Fruit fly (Drosophila melanogaster) whole organism, embryonic: Measurements from ENCODE around the gene CG34116.

ENCODE experiments used
- Adf1 ChIP-seq: fragments of 200-800 bp; sonication (Bioruptor generic); IDR thresholded peaks from 2 replicates; pipeline ENCODE4 v1.3.6; 2022; ENCODE audit warnings: missing biosample characterization, missing genetic modification characterization
- B-H1 ChIP-seq: fragments of 200-800 bp; sonication (Bioruptor generic); IDR thresholded peaks from 3 replicates; pipeline ENCODE4 v1.3.6; 2022; ENCODE audit warnings: missing biosample characterization, missing genetic modification characterization
- BEAF-32 ChIP-seq: fragments of 200-800 bp; sonication (Bioruptor generic); optimal IDR thresholded peaks from 3 replicates; lab custom pipeline; 2017; ENCODE audit warnings: missing biosample characterization, missing genetic modification characterization, mild to moderate bottlenecking, moderate library complexity, missing genetic modification reagents
- Bgb ChIP-seq: fragments of 200-800 bp; sonication (Bioruptor generic); IDR thresholded peaks from 2 replicates; pipeline ENCODE4 v1.3.6; 2022; ENCODE audit warnings: missing biosample characterization, missing genetic modification characterization; ENCODE audit not compliant: partially characterized antibody
- CG10267 ChIP-seq: fragments of 200-800 bp; sonication (Bioruptor generic); optimal IDR thresholded peaks from 2 replicates; lab custom pipeline; 2018; ENCODE audit warnings: missing biosample characterization, mild to moderate bottlenecking, missing genetic modification characterization, moderate library complexity
- CG11398 ChIP-seq: fragments of 200-800 bp; sonication (Bioruptor generic); optimal IDR thresholded peaks from 2 replicates; lab custom pipeline; 2016; ENCODE audit warnings: missing biosample characterization, missing genetic modification characterization
- CG12104 ChIP-seq: fragments of 200-800 bp; sonication (Bioruptor generic); optimal IDR thresholded peaks from 3 replicates; lab custom pipeline; 2016; ENCODE audit warnings: missing biosample characterization, missing genetic modification characterization
- CG1233 ChIP-seq: fragments of 200-800 bp; sonication (Bioruptor generic); optimal IDR thresholded peaks from 4 replicates; lab custom pipeline; 2018; ENCODE audit warnings: missing biosample characterization, mild to moderate bottlenecking, missing genetic modification characterization
- CG13424 ChIP-seq: fragments of 200-800 bp; sonication (Bioruptor generic); optimal IDR thresholded peaks from 2 replicates; lab custom pipeline; 2019; ENCODE audit warnings: missing biosample characterization, mild to moderate bottlenecking, missing genetic modification characterization, moderate library complexity
- CG14965 ChIP-seq: fragments of 200-800 bp; sonication (Bioruptor generic); optimal IDR thresholded peaks from 2 replicates; lab custom pipeline; 2016; ENCODE audit warnings: missing biosample characterization, missing genetic modification characterization, borderline replicate concordance
- CG1602 ChIP-seq: fragments of 200-800 bp; sonication (Bioruptor generic); optimal IDR thresholded peaks from 3 replicates; lab custom pipeline; 2016; ENCODE audit warnings: missing biosample characterization, missing genetic modification characterization
- CG16779 ChIP-seq: fragments of 200-800 bp; sonication (Bioruptor generic); IDR thresholded peaks from 2 replicates; pipeline ENCODE4 v1.3.6; 2022; ENCODE audit warnings: missing biosample characterization, missing genetic modification characterization
- CG17186 ChIP-seq: fragments of 200-800 bp; sonication (Bioruptor generic); optimal IDR thresholded peaks from 3 replicates; lab custom pipeline; 2017; ENCODE audit warnings: missing biosample characterization, missing genetic modification reagents, missing genetic modification characterization
- CG17912 ChIP-seq: fragments of 200-800 bp; sonication (Bioruptor generic); optimal IDR thresholded peaks from 2 replicates; lab custom pipeline; 2018; ENCODE audit warnings: missing biosample characterization, mild to moderate bottlenecking, missing genetic modification characterization
- CG30403 ChIP-seq: fragments of 200-800 bp; sonication (Bioruptor generic); optimal IDR thresholded peaks from 3 replicates; lab custom pipeline; 2016; ENCODE audit warnings: missing biosample characterization, missing genetic modification characterization
- CG33557 ChIP-seq: fragments of 200-800 bp; sonication (Bioruptor generic); optimal IDR thresholded peaks from 2 replicates; lab custom pipeline; 2019; ENCODE audit warnings: missing biosample characterization, mild to moderate bottlenecking, missing genetic modification characterization, moderate library complexity
- CG3995 ChIP-seq: fragments of 200-800 bp; sonication (Bioruptor generic); optimal IDR thresholded peaks from 3 replicates; lab custom pipeline; 2016; ENCODE audit warnings: missing biosample characterization, missing genetic modification characterization
- CG4820 ChIP-seq: fragments of 200-800 bp; sonication (Bioruptor generic); optimal IDR thresholded peaks from 3 replicates; lab custom pipeline; 2016; ENCODE audit warnings: missing biosample characterization, missing genetic modification characterization
- CG7271 ChIP-seq: fragments of 200-800 bp; sonication (Bioruptor generic); optimal IDR thresholded peaks from 2 replicates; lab custom pipeline; 2018; ENCODE audit warnings: missing biosample characterization, mild to moderate bottlenecking, missing genetic modification characterization, moderate library complexity
- CG7745 ChIP-seq: fragments of 200-800 bp; sonication (Bioruptor generic); optimal IDR thresholded peaks from 2 replicates; lab custom pipeline; 2018; ENCODE audit warnings: missing biosample characterization, mild to moderate bottlenecking, missing genetic modification characterization, moderate library complexity
- CG9609 ChIP-seq: fragments of 200-800 bp; sonication (Bioruptor generic); optimal IDR thresholded peaks from 3 replicates; lab custom pipeline; 2016; ENCODE audit warnings: missing biosample characterization, missing genetic modification characterization
- D19A ChIP-seq: fragments of 200-800 bp; optimal IDR thresholded peaks from 3 replicates; lab custom pipeline; 2019; ENCODE audit warnings: missing biosample characterization, mild to moderate bottlenecking, missing genetic modification characterization, moderate library complexity
- Dref ChIP-seq: fragments of 200-800 bp; sonication (Bioruptor generic); IDR thresholded peaks from 2 replicates; pipeline ENCODE4 v1.3.6; 2022; ENCODE audit warnings: missing biosample characterization, missing genetic modification characterization
- E2f1 ChIP-seq: fragments of 200-800 bp; sonication (Bioruptor generic); IDR thresholded peaks from 2 replicates; pipeline ENCODE4 v1.3.6; 2022; ENCODE audit warnings: missing biosample characterization, missing genetic modification characterization
- E2f2 ChIP-seq: fragments of 200-800 bp; sonication (Bioruptor generic); IDR thresholded peaks from 2 replicates; pipeline ENCODE4 v1.3.6; 2022; ENCODE audit warnings: missing biosample characterization, missing genetic modification characterization
- Gsc ChIP-seq: fragments of 200-800 bp; sonication (Bioruptor generic); IDR thresholded peaks from 2 replicates; pipeline ENCODE4 v1.3.6; 2022; ENCODE audit warnings: missing biosample characterization, missing genetic modification characterization
- Myb ChIP-seq: fragments of 200-800 bp; sonication (Bioruptor generic); optimal IDR thresholded peaks from 2 replicates; lab custom pipeline; 2016; ENCODE audit warnings: missing biosample characterization, missing genetic modification characterization
- Optix ChIP-seq: fragments of 200-800 bp; sonication (Bioruptor generic); IDR thresholded peaks from 3 replicates; pipeline ENCODE4 v1.3.6; 2022; ENCODE audit warnings: missing biosample characterization, missing genetic modification characterization
- Poxn ChIP-seq: fragments of 200-800 bp; sonication (Bioruptor generic); IDR thresholded peaks from 2 replicates; pipeline ENCODE4 v1.3.6; 2022; ENCODE audit warnings: missing biosample characterization, missing genetic modification characterization
- Side ChIP-seq: fragments of 200-800 bp; sonication (Bioruptor generic); optimal IDR thresholded peaks from 2 replicates; lab custom pipeline; 2016; ENCODE audit warnings: missing biosample characterization, missing genetic modification characterization
- Sin3A ChIP-seq: fragments of >200 bp; optimal IDR thresholded peaks from 2 replicates; lab custom pipeline; 2018
- Vsx1 ChIP-seq: fragments of 200-800 bp; sonication (Bioruptor generic); optimal IDR thresholded peaks from 2 replicates; lab custom pipeline; 2017; ENCODE audit warnings: missing biosample characterization, mild to moderate bottlenecking, missing genetic modification characterization, missing genetic modification reagents
- ara ChIP-seq: fragments of 200-800 bp; sonication (Bioruptor generic); IDR thresholded peaks from 2 replicates; pipeline ENCODE4 v1.3.6; 2022; ENCODE audit warnings: missing biosample characterization, missing genetic modification characterization
- chn ChIP-seq: fragments of 200-800 bp; sonication (Bioruptor generic); optimal IDR thresholded peaks from 2 replicates; lab custom pipeline; 2016; ENCODE audit warnings: missing biosample characterization, missing genetic modification characterization
- corto ChIP-seq: fragments of 200-800 bp; sonication (Bioruptor generic); optimal IDR thresholded peaks from 2 replicates; lab custom pipeline; 2016; ENCODE audit warnings: missing biosample characterization, mild to moderate bottlenecking, missing genetic modification characterization, moderate library complexity
- croc ChIP-seq: fragments of 200-800 bp; sonication (Bioruptor generic); conservative IDR thresholded peaks from 3 replicates; pipeline ENCODE4 v1.3.6; 2022; ENCODE audit warnings: missing biosample characterization, missing genetic modification characterization
- fd3F ChIP-seq: fragments of 200-800 bp; sonication (Bioruptor generic); optimal IDR thresholded peaks from 2 replicates; lab custom pipeline; 2018; ENCODE audit warnings: missing biosample characterization, mild to moderate bottlenecking, missing genetic modification characterization, moderate library complexity
- gfzf ChIP-seq: fragments of 200-800 bp; sonication (Bioruptor generic); optimal IDR thresholded peaks from 2 replicates; lab custom pipeline; 2016; ENCODE audit warnings: missing biosample characterization, mild to moderate bottlenecking, missing genetic modification characterization, moderate library complexity
- hkb ChIP-seq, 2 experiments: fragments of 200-800 bp in 1 of 2; fragments of >200 bp in 1 of 2; sonication (Bioruptor generic) in 1 of 2; IDR thresholded peaks in 1 of 2; optimal IDR thresholded peaks in 1 of 2; 2 replicates each; pipeline versions ENCODE4 v1.3.6 to Lab custom; 2017 to 2022; ENCODE audit warnings: missing biosample characterization in 1 of 2, missing genetic modification characterization in 1 of 2
- jing ChIP-seq: fragments of 200-800 bp; sonication (Bioruptor generic); optimal IDR thresholded peaks from 2 replicates; lab custom pipeline; 2018; ENCODE audit warnings: missing biosample characterization, mild to moderate bottlenecking, missing genetic modification characterization
- lab ChIP-seq: fragments of 200-800 bp; sonication (Bioruptor generic); optimal IDR thresholded peaks from 3 replicates; lab custom pipeline; 2017; ENCODE audit warnings: missing biosample characterization, missing genetic modification characterization, mild to moderate bottlenecking, moderate library complexity, missing genetic modification reagents
- nom ChIP-seq: fragments of 200-800 bp; sonication (Bioruptor generic); optimal IDR thresholded peaks from 2 replicates; lab custom pipeline; 2017; ENCODE audit warnings: missing biosample characterization, missing genetic modification characterization, mild to moderate bottlenecking, moderate library complexity, missing genetic modification reagents
- oc ChIP-seq: fragments of 200-800 bp; sonication (Bioruptor generic); optimal IDR thresholded peaks from 2 replicates; lab custom pipeline; 2018; ENCODE audit warnings: missing biosample characterization, mild to moderate bottlenecking, missing genetic modification characterization, moderate library complexity
- sim ChIP-seq: fragments of 200-800 bp; sonication (Bioruptor generic); IDR thresholded peaks from 2 replicates; pipeline ENCODE4 v1.3.6; 2022; ENCODE audit warnings: missing biosample characterization, missing genetic modification characterization
- sisA ChIP-seq: fragments of 200-800 bp; sonication (Bioruptor generic); IDR thresholded peaks from 2 replicates; pipeline ENCODE4 v1.3.6; 2022; ENCODE audit warnings: missing biosample characterization, missing genetic modification characterization
- slp2 ChIP-seq: fragments of 200-800 bp; sonication (Bioruptor generic); optimal IDR thresholded peaks from 2 replicates; lab custom pipeline; 2016; ENCODE audit warnings: missing biosample characterization, missing genetic modification characterization
- sug ChIP-seq: fragments of 200-800 bp; optimal IDR thresholded peaks from 2 replicates; lab custom pipeline; 2019; ENCODE audit warnings: missing biosample characterization, mild to moderate bottlenecking, missing genetic modification characterization, moderate library complexity
- tgo ChIP-seq: fragments of 200-800 bp; sonication (Bioruptor generic); IDR thresholded peaks from 3 replicates; pipeline ENCODE4 v1.3.6; 2022; ENCODE audit warnings: missing biosample characterization, missing genetic modification characterization
- yki ChIP-seq: fragments of >200 bp; optimal IDR thresholded peaks from 3 replicates; lab custom pipeline; 2018
- zf30C ChIP-seq: fragments of 200-800 bp; sonication (Bioruptor generic); optimal IDR thresholded peaks from 3 replicates; lab custom pipeline; 2018; ENCODE audit warnings: missing biosample characterization, mild to moderate bottlenecking, missing genetic modification characterization

CG34116 gene

dm6 chr3L:19817807-19818531 lies 12.1 kb upstream of the CG34116 start, which contains the start of the genes Fibp and Deaf1 (continued):
- TF ChIP-seq nom (GFP tag; lab: Kevin White, UChicago) (no peak), BEAF-32 (peak; percentile 100), E2f1 (GFP tag; lab: Robert Waterston, UW) (0 out of 2 replicates have a peak, but pooled peaks have one; percentile 49), corto (no peak), oc (tag; lab: Kevin White, UChicago) (no peak), D19A (tag; lab: Kevin White, UChicago) (peak; percentile 41), slp2 (peak; percentile 51), CG14965 (GFP tag; lab: Kevin White, UChicago) (no peak), CG7271 (tag; lab: Kevin White, UChicago) (no peak), croc (no peak; the same call in 2 of the 3 replicates), E2f2 (GFP tag; lab: Robert Waterston, UW) (no peak), sim (no peak), CG1602 (GFP tag; lab: Kevin White, UChicago) (peak; percentile 83), fd3F (GFP tag; lab: Kevin White, UChicago) (peak; percentile 65), CG11398 (no peak), CG4820 (GFP tag; lab: Kevin White, UChicago) (peak; percentile 71), sisA (peak; percentile 71), Gsc (GFP tag; lab: Robert Waterston, UW) (0 out of 2 replicates have a peak, but pooled peaks have one; percentile 6), Dref (peak; percentile 74), Adf1 (GFP tag; lab: Robert Waterston, UW) (no peak; the same call in 1 of the 2 replicates), hkb (optimal IDR thresholded peaks at IDR 0.05; lab: Kevin White, UChicago) (no peak), hkb (GFP tag; IDR thresholded peaks at IDR 0.05; lab: Robert Waterston, UW) (no peak), Bgb (peak; percentile 99), CG17186 (peak; percentile 58), CG9609 (GFP tag; lab: Kevin White, UChicago) (peak; percentile 84), CG1233 (GFP tag; lab: Kevin White, UChicago) (peak; percentile 72), Optix (no peak), Sin3A (lab: Kevin White, UChicago) (peak; percentile 68), CG7745 (no peak), Poxn (GFP tag; lab: Robert Waterston, UW) (no peak), CG13424 (peak; percentile 83), ara (GFP tag; lab: Robert Waterston, UW) (no peak), tgo (peak; percentile 64; the same call in 2 of the 3 replicates), B-H1 (GFP tag; lab: Robert Waterston, UW) (no peak; the same call in 1 of the 3 replicates), CG12104 (peak; percentile 74), chn (GFP tag; lab: Kevin White, UChicago) (peak; percentile 87), CG33557 (GFP tag; lab: Kevin White, UChicago) (peak; percentile 72), CG3995 (GFP tag; lab: Kevin White, UChicago) (peak; percentile 50), Side (GFP tag; lab: Kevin White, UChicago) (peak; percentile 80), CG16779 (GFP tag; lab: Robert Waterston, UW) (no peak), CG17912 (no peak), CG30403 (GFP tag; lab: Kevin White, UChicago) (peak; percentile 92), lab (peak; percentile 64), Myb (GFP tag; lab: Kevin White, UChicago) (peak; percentile 62), gfzf (peak; percentile 68), zf30C (GFP tag; lab: Kevin White, UChicago) (no peak), yki (lab: Kevin White, UChicago) (no peak), jing (GFP tag; lab: Kevin White, UChicago) (no peak), Vsx1 (GFP tag; lab: Kevin White, UChicago) (no peak), CG10267 (tag; lab: Kevin White, UChicago) (peak; percentile 72), sug (peak; percentile 85)
